Fruit fly (Drosophila melanogaster) Kc167 (cell line): Measurements from ENCODE around the gene CG9948.

Experiments used
- h ChIP-seq: fragments of >200 bp; optimal IDR thresholded peaks from 3 replicates; lab custom pipeline; 2018; ENCODE audit warnings: missing external identifiers
- insv ChIP-seq: fragments of >200 bp; optimal IDR thresholded peaks from 3 replicates; lab custom pipeline; 2018; ENCODE audit warnings: missing external identifiers
- ttk ChIP-seq: sonication (Bioruptor generic); optimal IDR thresholded peaks from 2 replicates; lab custom pipeline; 2017; ENCODE audit warnings: missing external identifiers

DNA sequence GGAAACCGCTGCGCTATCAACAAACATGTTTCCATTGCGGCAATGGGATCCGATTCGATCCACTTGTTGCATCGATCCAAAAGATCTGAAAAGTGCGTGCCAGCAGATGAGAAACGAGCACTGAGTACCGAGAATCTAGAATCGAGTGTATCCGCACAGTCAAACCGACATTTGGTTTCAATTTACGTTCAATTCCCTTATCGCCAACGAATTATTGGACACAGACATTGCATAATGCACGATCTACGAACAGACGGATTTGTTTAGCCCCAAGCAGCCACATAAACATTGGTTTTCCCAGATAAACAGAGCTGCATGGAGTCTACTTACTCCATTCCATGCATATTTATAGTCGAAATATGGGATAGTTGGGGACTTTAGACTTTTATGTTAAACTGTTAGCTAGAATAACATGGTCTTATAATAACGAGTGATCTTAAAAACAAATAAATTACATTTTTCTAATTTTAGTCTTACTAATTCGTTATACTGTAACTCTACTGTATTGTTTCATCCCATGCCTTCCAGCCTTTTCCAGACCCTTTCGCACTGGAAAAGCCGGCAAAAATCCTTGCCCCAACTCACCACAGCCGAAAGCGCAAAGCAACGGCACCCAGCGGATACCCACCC is 23.1 kb downstream of the CG9948 start:
- TF ChIP-seq insv: no peak
- TF ChIP-seq ttk: no peak
- no peak for TF ChIP-seq h (lab: Kevin White, UChicago)
